Fruit fly (Drosophila melanogaster) whole organism, embryonic: ENCODE measurements around the gene Spps.

Source experiments
- BtbVII ChIP-seq: fragments of 200-800 bp; sonication (Bioruptor generic); optimal IDR thresholded peaks from 3 replicates; lab custom pipeline; 2017; ENCODE audit warnings: missing biosample characterization, mild to moderate bottlenecking, missing genetic modification characterization
- CG10979 ChIP-seq: fragments of 200-800 bp; sonication (Bioruptor generic); optimal IDR thresholded peaks from 2 replicates; lab custom pipeline; 2018; ENCODE audit warnings: missing biosample characterization, mild to moderate bottlenecking, missing genetic modification characterization, moderate library complexity
- CG11247 ChIP-seq: fragments of 200-800 bp; sonication (Bioruptor generic); IDR thresholded peaks from 2 replicates; pipeline ENCODE4 v1.3.6; 2022; ENCODE audit warnings: missing biosample characterization, missing genetic modification characterization
- CG11560 ChIP-seq: fragments of 200-800 bp; sonication (Bioruptor generic); IDR thresholded peaks from 3 replicates; pipeline ENCODE4 v1.3.6; 2022; ENCODE audit warnings: missing biosample characterization, missing genetic modification characterization
- CG12071 ChIP-seq: fragments of 200-800 bp; sonication (Bioruptor generic); optimal IDR thresholded peaks from 3 replicates; lab custom pipeline; 2018; ENCODE audit warnings: missing biosample characterization, mild to moderate bottlenecking, missing genetic modification characterization
- CG12659 ChIP-seq: fragments of 200-800 bp; sonication (Bioruptor generic); optimal IDR thresholded peaks from 3 replicates; lab custom pipeline; 2017; ENCODE audit warnings: mild to moderate bottlenecking, missing biosample characterization, missing genetic modification reagents, missing genetic modification characterization
- CG12942 ChIP-seq: fragments of 200-800 bp; sonication (Bioruptor generic); optimal IDR thresholded peaks from 3 replicates; lab custom pipeline; 2016; ENCODE audit warnings: missing biosample characterization, missing genetic modification characterization
- CG15514 ChIP-seq: fragments of 200-800 bp; sonication (Bioruptor generic); optimal IDR thresholded peaks from 3 replicates; lab custom pipeline; 2017; ENCODE audit warnings: missing biosample characterization, missing genetic modification characterization, mild to moderate bottlenecking, moderate library complexity, missing genetic modification reagents
- CG1647 ChIP-seq: fragments of 200-800 bp; sonication (Bioruptor generic); optimal IDR thresholded peaks from 3 replicates; lab custom pipeline; 2016; ENCODE audit warnings: missing biosample characterization, missing genetic modification characterization
- CG17359 ChIP-seq: fragments of 200-800 bp; sonication (Bioruptor generic); optimal IDR thresholded peaks from 3 replicates; lab custom pipeline; 2018; ENCODE audit warnings: missing biosample characterization, mild to moderate bottlenecking, missing genetic modification characterization, moderate library complexity
- CG17912 ChIP-seq: fragments of 200-800 bp; sonication (Bioruptor generic); optimal IDR thresholded peaks from 2 replicates; lab custom pipeline; 2018; ENCODE audit warnings: missing biosample characterization, mild to moderate bottlenecking, missing genetic modification characterization
- CG2889 ChIP-seq: fragments of 200-800 bp; sonication (Bioruptor generic); IDR thresholded peaks from 3 replicates; pipeline ENCODE4 v1.3.6; 2022; ENCODE audit warnings: missing biosample characterization, missing genetic modification characterization
- CG30431 ChIP-seq: fragments of 200-800 bp; sonication (Bioruptor generic); optimal IDR thresholded peaks from 2 replicates; lab custom pipeline; 2017; ENCODE audit warnings: missing biosample characterization, missing genetic modification characterization
- CG31224 ChIP-seq: fragments of 200-800 bp; sonication (Bioruptor generic); IDR thresholded peaks from 2 replicates; pipeline ENCODE4 v1.3.6; 2022; ENCODE audit warnings: missing biosample characterization, missing genetic modification characterization
- CG32532 ChIP-seq: fragments of 200-800 bp; sonication (Bioruptor generic); IDR thresholded peaks from 2 replicates; pipeline ENCODE4 v1.3.6; 2022; ENCODE audit warnings: missing biosample characterization, missing genetic modification characterization
- CG34422 ChIP-seq: fragments of 200-800 bp; sonication (Bioruptor generic); IDR thresholded peaks from 3 replicates; pipeline ENCODE4 v1.3.6; 2022; ENCODE audit warnings: missing biosample characterization, missing genetic modification characterization
- CG6683 ChIP-seq: fragments of 200-800 bp; sonication (Bioruptor generic); optimal IDR thresholded peaks from 2 replicates; lab custom pipeline; 2017; ENCODE audit warnings: missing biosample characterization, mild to moderate bottlenecking, missing genetic modification characterization, missing genetic modification reagents
- CG7372 ChIP-seq: fragments of 200-800 bp; sonication (Bioruptor generic); IDR thresholded peaks from 2 replicates; pipeline ENCODE4 v1.3.6; 2022; ENCODE audit warnings: missing biosample characterization, missing genetic modification characterization
- CG7928 ChIP-seq: fragments of 200-800 bp; sonication (Bioruptor generic); optimal IDR thresholded peaks from 2 replicates; lab custom pipeline; 2017; ENCODE audit warnings: missing biosample characterization, mild to moderate bottlenecking, missing genetic modification characterization
- CG8478 ChIP-seq: fragments of >200 bp; optimal IDR thresholded peaks from 2 replicates; lab custom pipeline; 2018
- CoRest ChIP-seq: fragments of 200-800 bp; sonication (Bioruptor generic); optimal IDR thresholded peaks from 3 replicates; lab custom pipeline; 2018; ENCODE audit warnings: missing biosample characterization, mild to moderate bottlenecking, missing genetic modification characterization, moderate library complexity
- Doc3 ChIP-seq: fragments of 200-800 bp; sonication (Bioruptor generic); IDR thresholded peaks from 3 replicates; pipeline ENCODE4 v1.3.6; 2022; ENCODE audit warnings: missing biosample characterization, missing genetic modification characterization; ENCODE audit not compliant: partially characterized antibody
- H15 ChIP-seq: fragments of 200-800 bp; sonication (Bioruptor generic); IDR thresholded peaks from 3 replicates; pipeline ENCODE4 v1.3.6; 2022; ENCODE audit warnings: missing biosample characterization, missing genetic modification characterization
- Hr39 ChIP-seq: fragments of >200 bp; optimal IDR thresholded peaks from 2 replicates; lab custom pipeline; 2017
- Hr78 ChIP-seq, 2 experiments: fragments of 200-800 bp in 1 of 2; fragments of >200 bp in 1 of 2; sonication (Bioruptor generic) in 1 of 2; optimal IDR thresholded peaks; 2 replicates each; lab custom pipeline; 2017 to 2019; ENCODE audit warnings: missing biosample characterization in 2 of 2, missing genetic modification characterization in 2 of 2, mild to moderate bottlenecking in 1 of 2, moderate library complexity in 1 of 2
- Hsf ChIP-seq: fragments of 200-800 bp; sonication (Bioruptor generic); optimal IDR thresholded peaks from 3 replicates; lab custom pipeline; 2016; ENCODE audit warnings: missing biosample characterization, missing genetic modification characterization
- NC2β ChIP-seq: fragments of 200-800 bp; sonication (Bioruptor generic); optimal IDR thresholded peaks from 2 replicates; lab custom pipeline; 2016; ENCODE audit warnings: missing biosample characterization, missing genetic modification characterization
- Neu2 ChIP-seq: fragments of 200-800 bp; sonication (Bioruptor generic); optimal IDR thresholded peaks from 3 replicates; lab custom pipeline; 2016; ENCODE audit warnings: missing biosample characterization, missing genetic modification characterization, borderline replicate concordance
- Oaz ChIP-seq: fragments of 200-800 bp; sonication (Bioruptor generic); IDR thresholded peaks from 2 replicates; pipeline ENCODE4 v1.3.6; 2022; ENCODE audit warnings: missing biosample characterization, missing genetic modification characterization
- Ssrp ChIP-seq: fragments of 200-800 bp; sonication (Bioruptor generic); optimal IDR thresholded peaks from 2 replicates; lab custom pipeline; 2018; ENCODE audit warnings: missing biosample characterization, mild to moderate bottlenecking, missing genetic modification characterization, moderate library complexity
- Xrp1 ChIP-seq: fragments of 200-800 bp; sonication (Bioruptor generic); IDR thresholded peaks from 2 replicates; pipeline ENCODE4 v1.3.6; 2022; ENCODE audit warnings: missing biosample characterization, missing genetic modification characterization
- ara ChIP-seq: fragments of 200-800 bp; sonication (Bioruptor generic); IDR thresholded peaks from 2 replicates; pipeline ENCODE4 v1.3.6; 2022; ENCODE audit warnings: missing biosample characterization, missing genetic modification characterization
- bbx ChIP-seq: fragments of 200-800 bp; sonication (Bioruptor generic); IDR thresholded peaks from 2 replicates; pipeline ENCODE4 v1.3.6; 2022; ENCODE audit warnings: missing biosample characterization, missing genetic modification characterization; ENCODE audit not compliant: partially characterized antibody
- bsh ChIP-seq, 2 experiments: fragments of 200-800 bp; sonication (Bioruptor generic); optimal IDR thresholded peaks; 2 replicates each; lab custom pipeline; 2017 to 2018; ENCODE audit warnings: mild to moderate bottlenecking in 2 of 2, missing biosample characterization in 2 of 2, missing genetic modification characterization in 2 of 2, moderate library complexity in 1 of 2
- caup ChIP-seq: fragments of 200-800 bp; sonication (Bioruptor generic); optimal IDR thresholded peaks from 3 replicates; lab custom pipeline; 2017; ENCODE audit warnings: missing biosample characterization, mild to moderate bottlenecking, missing genetic modification characterization, moderate library complexity; ENCODE audit not compliant: severe bottlenecking
- cwo ChIP-seq: fragments of 200-800 bp; sonication (Bioruptor generic); optimal IDR thresholded peaks from 3 replicates; lab custom pipeline; 2017; ENCODE audit warnings: missing biosample characterization, missing genetic modification characterization, mild to moderate bottlenecking, moderate library complexity, missing genetic modification reagents
- dimm ChIP-seq: fragments of 200-800 bp; sonication (Bioruptor generic); IDR thresholded peaks from 2 replicates; pipeline ENCODE4 v1.3.6; 2022; ENCODE audit warnings: missing biosample characterization, missing genetic modification characterization
- dmrt99B ChIP-seq: fragments of 200-800 bp; sonication (Bioruptor generic); optimal IDR thresholded peaks from 2 replicates; lab custom pipeline; 2018; ENCODE audit warnings: missing biosample characterization, mild to moderate bottlenecking, missing genetic modification characterization, moderate library complexity
- gce ChIP-seq: fragments of 200-800 bp; sonication (Bioruptor generic); IDR thresholded peaks from 3 replicates; pipeline ENCODE4 v1.3.6; 2022; ENCODE audit warnings: missing biosample characterization, missing genetic modification characterization
- gt ChIP-seq: fragments of 200-800 bp; sonication (Bioruptor generic); IDR thresholded peaks from 2 replicates; pipeline ENCODE4 v1.3.6; 2022; ENCODE audit warnings: missing biosample characterization, missing genetic modification characterization
- hb ChIP-seq: fragments of 200-800 bp; sonication (Bioruptor generic); IDR thresholded peaks from 3 replicates; pipeline ENCODE4 v1.3.6; 2022; ENCODE audit warnings: missing biosample characterization, missing genetic modification characterization; ENCODE audit not compliant: partially characterized antibody
- inv ChIP-seq: fragments of 200-800 bp; sonication (Bioruptor generic); IDR thresholded peaks from 2 replicates; pipeline ENCODE4 v1.3.6; 2022; ENCODE audit warnings: missing biosample characterization, missing genetic modification characterization; ENCODE audit not compliant: partially characterized antibody
- jing ChIP-seq: fragments of 200-800 bp; sonication (Bioruptor generic); optimal IDR thresholded peaks from 2 replicates; lab custom pipeline; 2018; ENCODE audit warnings: missing biosample characterization, mild to moderate bottlenecking, missing genetic modification characterization
- oc ChIP-seq: fragments of 200-800 bp; sonication (Bioruptor generic); optimal IDR thresholded peaks from 2 replicates; lab custom pipeline; 2018; ENCODE audit warnings: missing biosample characterization, mild to moderate bottlenecking, missing genetic modification characterization, moderate library complexity
- pum ChIP-seq: fragments of 200-800 bp; sonication (Bioruptor generic); optimal IDR thresholded peaks from 2 replicates; lab custom pipeline; 2016; ENCODE audit warnings: missing biosample characterization, missing genetic modification characterization
- ro ChIP-seq: fragments of 200-800 bp; sonication (Bioruptor generic); IDR thresholded peaks from 2 replicates; pipeline ENCODE4 v1.3.6; 2022; ENCODE audit warnings: missing biosample characterization, missing genetic modification characterization
- tin ChIP-seq: fragments of 200-800 bp; sonication (Bioruptor generic); optimal IDR thresholded peaks from 3 replicates; lab custom pipeline; 2016; ENCODE audit warnings: missing biosample characterization, missing genetic modification characterization
- trem ChIP-seq: fragments of 200-800 bp; optimal IDR thresholded peaks from 3 replicates; lab custom pipeline; 2019; ENCODE audit warnings: missing biosample characterization, mild to moderate bottlenecking, missing genetic modification characterization, moderate library complexity
- z ChIP-seq: fragments of 200-800 bp; sonication (Bioruptor generic); IDR thresholded peaks from 3 replicates; pipeline ENCODE4 v1.3.6; 2022; ENCODE audit warnings: missing biosample characterization, missing genetic modification characterization

The Spps gene

dm6 chr3R:24206341-24207114, 20.2 kb downstream of the Spps start (continued):
- TF ChIP-seq CG17912 (no peak), CG10979 (tag; lab: Kevin White, UChicago) (peak; percentile 55), caup (no peak), CG12659 (GFP tag; lab: Kevin White, UChicago) (peak; percentile 19), oc (tag; lab: Kevin White, UChicago) (peak; percentile 87), Ssrp (tag; lab: Kevin White, UChicago) (peak; percentile 64), cwo (GFP tag; lab: Kevin White, UChicago) (no peak), jing (GFP tag; lab: Kevin White, UChicago) (peak; percentile 17), tin (GFP tag; lab: Kevin White, UChicago) (peak; percentile 29), CG12942 (no peak), CG2889 (GFP tag; lab: Robert Waterston, UW) (no peak; the same call in 2 of the 3 replicates), z (GFP tag; lab: Robert Waterston, UW) (no peak), CG7928 (no peak), ro (GFP tag; lab: Robert Waterston, UW) (no peak), hb (GFP tag; lab: Robert Waterston, UW) (no peak), Xrp1 (GFP tag; lab: Robert Waterston, UW) (peak; percentile 72), CG1647 (GFP tag; lab: Kevin White, UChicago) (peak; percentile 13), Doc3 (GFP tag; lab: Robert Waterston, UW) (no peak), CG34422 (GFP tag; lab: Robert Waterston, UW) (peak; percentile 25; the same call in 1 of the 3 replicates), inv (GFP tag; lab: Robert Waterston, UW) (no peak), CG31224 (no peak), gce (GFP tag; lab: Robert Waterston, UW) (peak; percentile 61; the same call in 1 of the 3 replicates), CG30431 (GFP tag; lab: Kevin White, UChicago) (no peak), H15 (peak; percentile 52; the same call in 1 of the 3 replicates), CG32532 (GFP tag; lab: Robert Waterston, UW) (no peak), dimm (no peak), CG17359 (peak; percentile 83), bbx (GFP tag; lab: Robert Waterston, UW) (no peak), CG6683 (GFP tag; lab: Kevin White, UChicago) (no peak), Oaz (GFP tag; lab: Robert Waterston, UW) (peak; percentile 36; the same call in 1 of the 2 replicates), bsh (GFP tag; optimal IDR thresholded peaks at IDR 0.05; lab: Kevin White, UChicago) (peak in 1 of 2 experiments; percentile 74), CoRest (tag; lab: Kevin White, UChicago) (peak; percentile 60), NC2β (GFP tag; lab: Kevin White, UChicago) (no peak), CG7372 (GFP tag; lab: Robert Waterston, UW) (peak; percentile 48; the same call in 1 of the 2 replicates), BtbVII (no peak), CG8478 (lab: Kevin White, UChicago) (no peak), Hr39 (lab: Kevin White, UChicago) (no peak), Hsf (GFP tag; lab: Kevin White, UChicago) (peak; percentile 49), pum (GFP tag; lab: Kevin White, UChicago) (no peak), Neu2 (GFP tag; lab: Kevin White, UChicago) (no peak), ara (GFP tag; lab: Robert Waterston, UW) (0 out of 2 replicates have a peak, but pooled peaks have one; percentile 34), trem (tag; lab: Kevin White, UChicago) (no peak), CG11247 (peak; percentile 40; the same call in 1 of the 2 replicates), CG12071 (GFP tag; lab: Kevin White, UChicago) (peak; percentile 41), CG11560 (tag; lab: Robert Waterston, UW) (no peak), Hr78 (GFP tag; optimal IDR thresholded peaks at IDR 0.05; lab: Kevin White, UChicago) (peak in 1 of 2 experiments; percentile 36), gt (no peak), CG15514 (GFP tag; lab: Kevin White, UChicago) (peak; percentile 7), dmrt99B (tag; lab: Kevin White, UChicago) (peak; percentile 85)
